Worm (Caenorhabditis elegans) whole organism, L4/young adult: ENCODE data around the gene tbc-20.
A peak's percentile ranks its signal among the peaks of the same experiment; 100 is the strongest.

Source experiments
- W03F9.2 ChIP-seq: fragments of 150-350 bp; optimal IDR thresholded peaks from 2 replicates; lab custom pipeline; 2014; ENCODE audit warnings: missing biosample characterization, missing genetic modification characterization
- dao-5 ChIP-seq: sonication (generic microtip); optimal IDR thresholded peaks from 2 replicates; lab custom pipeline; 2016; ENCODE audit warnings: missing genotype, missing genetic modification characterization, moderate library complexity, missing compliant biosample characterization
- him-1 ChIP-seq: sonication (generic microtip); optimal IDR thresholded peaks from 2 replicates; lab custom pipeline; 2016; ENCODE audit warnings: missing genotype, missing genetic modification reagents, missing genetic modification characterization, missing compliant biosample characterization

tbc-20 gene

DNA sequence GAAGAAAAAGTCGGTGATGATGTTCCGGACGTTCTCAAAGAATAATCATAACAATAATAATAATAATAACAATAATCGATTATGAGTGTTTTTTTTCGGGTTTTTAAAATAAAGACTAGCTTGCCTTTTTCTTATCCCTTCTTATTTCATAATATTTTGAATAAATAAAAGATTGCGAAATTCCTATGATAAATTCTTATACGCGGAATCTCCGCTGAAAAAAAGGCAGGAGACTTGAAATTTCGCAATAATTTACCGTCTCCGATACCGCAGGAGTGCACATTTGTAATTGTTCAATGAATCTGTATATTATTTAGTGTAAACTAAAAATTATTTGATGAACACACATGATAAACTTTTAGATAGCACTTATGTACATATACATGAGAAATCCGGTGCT lies 5.8 kb upstream of the tbc-20 start:
- TF ChIP-seq dao-5 (tag; lab: Kevin White, UChicago): no peak

DNA sequence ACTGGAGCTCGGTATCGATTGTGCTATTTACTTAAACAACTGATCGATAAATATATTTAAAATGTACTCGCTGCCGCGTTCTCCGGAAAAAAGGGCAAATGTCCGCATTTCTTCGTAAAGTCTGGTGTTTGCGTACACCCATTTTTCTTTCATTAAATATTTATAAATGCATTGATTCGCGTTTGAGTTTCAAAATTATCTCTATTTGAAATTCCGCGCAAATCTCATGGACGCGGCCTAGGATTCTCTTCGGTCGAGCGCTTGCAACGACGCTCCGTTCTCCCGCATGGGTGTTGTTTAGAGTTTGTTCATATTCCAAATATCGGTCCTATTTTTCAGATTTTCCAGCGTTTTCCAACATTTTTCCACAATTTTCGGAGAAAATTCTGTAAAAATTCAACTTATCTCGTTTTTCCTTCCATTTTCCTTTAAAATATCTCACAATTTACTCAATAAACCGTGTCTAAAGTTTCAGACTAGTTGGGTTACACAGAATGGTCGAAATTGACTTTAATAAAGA lies 3.3 kb upstream of the tbc-20 start, which contains the start of gene eif-3.B:
eif-3.B (plus strand) TSS at position 470 of the 520 bp plus-strand sequence.
- TF ChIP-seq dao-5 (tag; lab: Kevin White, UChicago): no peak
- TF ChIP-seq W03F9.2 (tag; lab: Kevin White, UChicago): peak; percentile 83
- TF ChIP-seq him-1 (tag; lab: Kevin White, UChicago): peak; percentile 42

DNA sequence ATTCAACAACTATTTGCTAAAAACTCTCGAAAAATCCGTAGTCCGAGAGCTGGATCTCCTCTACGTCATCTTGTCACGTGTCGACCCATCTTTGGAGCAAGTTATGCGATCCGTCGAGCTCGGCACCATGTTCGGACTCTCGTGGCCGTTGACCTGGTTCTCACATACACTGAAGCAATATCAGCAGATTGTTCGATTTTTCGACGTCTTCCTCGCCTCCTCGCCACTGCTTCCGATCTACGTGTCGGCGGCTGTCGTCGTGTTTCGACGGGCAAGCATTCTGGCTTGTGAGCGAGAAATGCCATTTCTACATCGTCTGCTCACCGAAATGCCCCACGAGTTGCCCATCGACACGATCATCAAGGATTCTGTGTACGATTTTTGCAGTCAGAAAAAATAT lies 1.1 kb downstream of the tbc-20 start:
- no peak for TF ChIP-seq him-1 (tag; lab: Kevin White, UChicago)
- TF ChIP-seq W03F9.2 (tag; lab: Kevin White, UChicago): no peak

DNA sequence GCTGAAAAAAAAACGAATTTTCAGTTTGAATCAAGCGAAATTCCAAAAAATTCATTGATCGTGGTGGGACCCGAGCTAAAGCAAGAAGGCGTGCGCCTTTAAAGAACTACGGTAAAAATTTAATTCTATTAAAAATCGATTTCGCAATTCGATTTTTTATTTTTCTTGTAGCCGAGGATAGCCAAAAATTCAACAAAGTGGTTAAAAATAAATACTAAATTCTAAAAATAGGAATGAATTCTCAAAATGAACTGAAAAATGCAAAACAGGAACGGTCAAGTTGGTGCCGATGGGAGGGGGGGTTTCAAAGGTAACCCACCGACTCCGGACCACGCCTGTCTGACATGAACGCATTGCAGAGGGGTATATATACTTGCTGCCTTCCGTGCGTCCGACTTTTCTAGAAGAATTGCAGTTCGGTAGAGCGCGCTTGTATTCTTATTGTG lies 2.8 kb downstream of the tbc-20 start:
- TF ChIP-seq W03F9.2 (tag; lab: Kevin White, UChicago) (no peak), him-1 (tag; lab: Kevin White, UChicago) (peak; percentile 5)

DNA sequence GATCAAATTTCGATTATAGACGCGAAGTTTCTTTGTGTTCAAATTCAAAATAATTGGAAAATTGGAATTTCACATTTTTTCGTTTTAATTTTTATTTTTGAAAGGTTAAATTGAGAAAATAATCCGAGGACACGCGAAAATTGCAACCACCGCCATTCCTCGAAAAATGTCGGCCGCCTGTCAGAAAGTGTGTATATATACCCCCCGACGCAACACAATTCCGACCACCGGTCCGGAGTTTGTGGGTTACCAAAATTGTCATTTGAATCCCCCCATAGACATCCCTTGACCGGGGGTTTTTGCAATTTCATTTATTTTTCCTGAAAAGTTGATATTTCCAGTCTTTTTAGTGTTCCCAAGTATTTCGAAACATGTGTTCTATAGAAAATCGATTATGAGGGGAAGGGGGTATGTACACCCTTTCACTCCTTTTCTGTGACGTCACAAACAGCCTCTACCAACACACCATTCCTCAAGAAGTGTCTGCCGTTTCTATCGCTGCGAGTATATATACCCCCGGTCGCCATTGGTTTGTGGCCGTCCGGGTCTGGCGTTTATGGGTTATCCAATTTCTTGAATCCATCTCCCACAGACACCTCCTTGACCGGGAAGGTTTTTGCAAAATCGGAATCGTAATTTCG lies 6.1 kb downstream of the tbc-20 start, which contains the start of gene W01D2.3:
W01D2.3 (minus strand) TSS at position 51 of the 641 bp plus-strand sequence.
- TF ChIP-seq him-1 (tag; lab: Kevin White, UChicago): peak; percentile 32
- peak; percentile 33 for TF ChIP-seq W03F9.2 (tag; lab: Kevin White, UChicago)
- TF ChIP-seq dao-5 (tag; lab: Kevin White, UChicago): peak; percentile 71

DNA sequence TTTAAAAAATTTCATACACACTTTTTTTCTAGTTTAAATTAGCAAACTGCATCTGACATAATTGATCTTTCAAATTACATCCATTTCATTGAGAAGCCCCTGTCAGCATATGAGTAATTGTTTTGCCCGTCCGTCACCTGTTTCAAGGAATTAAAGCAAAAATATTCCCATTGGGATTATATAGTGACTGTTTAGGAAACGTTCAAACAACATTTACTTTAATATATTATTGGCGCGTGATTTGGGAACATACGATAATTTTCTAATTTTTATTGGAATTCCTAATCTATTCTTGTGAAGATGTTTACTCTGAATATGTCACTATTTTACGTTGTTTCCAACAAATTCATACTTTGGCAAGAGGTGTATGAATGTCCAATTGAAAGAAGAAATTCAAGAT lies 7.4 kb downstream of the tbc-20 start, which contains the start of gene srt-11:
srt-11 (plus strand) TSS at position 301 of the 400 bp plus-strand sequence.
- no peak for TF ChIP-seq dao-5 (tag; lab: Kevin White, UChicago)
- no peak for TF ChIP-seq W03F9.2 (tag; lab: Kevin White, UChicago)
- no peak for TF ChIP-seq him-1 (tag; lab: Kevin White, UChicago)

DNA sequence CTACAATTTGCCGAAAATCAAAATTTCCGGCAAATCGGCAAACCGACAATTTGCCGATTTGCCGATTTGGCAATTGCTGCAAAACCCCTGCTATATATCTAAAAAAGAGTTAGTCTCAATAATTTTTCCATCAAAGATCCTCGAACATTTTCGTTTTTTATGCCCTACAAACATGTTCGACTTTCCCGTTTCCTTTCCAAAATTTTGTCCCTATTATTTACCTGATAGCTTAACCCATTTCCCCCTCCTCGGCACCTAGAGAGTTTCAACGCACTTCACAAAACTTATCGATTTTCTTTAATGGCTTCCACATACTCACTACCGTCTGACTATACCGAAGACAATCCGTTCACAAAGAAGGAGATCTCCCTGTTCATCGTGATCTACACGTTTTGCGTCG lies 10.4 kb downstream of the tbc-20 start, which contains the start of gene W01D2.6:
W01D2.6 (plus strand) TSS at position 301 of the 400 bp plus-strand sequence.
- TF ChIP-seq dao-5 (tag; lab: Kevin White, UChicago) (no peak), him-1 (tag; lab: Kevin White, UChicago) (no peak), W03F9.2 (tag; lab: Kevin White, UChicago) (no peak)

DNA sequence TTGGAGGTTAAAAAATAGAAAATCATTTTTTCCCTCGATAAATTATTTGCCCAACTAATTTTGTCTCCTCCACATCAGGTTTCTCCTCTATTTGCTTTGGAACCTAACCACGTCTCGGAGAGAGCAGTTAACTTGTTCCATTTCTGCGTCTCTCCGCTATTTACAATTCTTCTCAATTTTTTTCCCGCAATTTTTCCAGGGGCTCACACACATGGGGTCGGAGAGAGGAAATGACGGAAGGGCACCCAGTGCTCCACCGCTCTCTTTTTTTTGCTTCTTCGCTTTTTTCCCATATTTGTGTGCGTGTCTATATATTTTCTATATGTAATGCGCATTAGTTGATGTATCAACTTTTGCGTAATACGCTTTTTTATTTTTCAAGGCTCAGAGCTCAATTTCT lies 12.3 kb downstream of the tbc-20 start:
- TF ChIP-seq dao-5 (tag; lab: Kevin White, UChicago) (no peak), W03F9.2 (tag; lab: Kevin White, UChicago) (no peak), him-1 (tag; lab: Kevin White, UChicago) (no peak)

DNA sequence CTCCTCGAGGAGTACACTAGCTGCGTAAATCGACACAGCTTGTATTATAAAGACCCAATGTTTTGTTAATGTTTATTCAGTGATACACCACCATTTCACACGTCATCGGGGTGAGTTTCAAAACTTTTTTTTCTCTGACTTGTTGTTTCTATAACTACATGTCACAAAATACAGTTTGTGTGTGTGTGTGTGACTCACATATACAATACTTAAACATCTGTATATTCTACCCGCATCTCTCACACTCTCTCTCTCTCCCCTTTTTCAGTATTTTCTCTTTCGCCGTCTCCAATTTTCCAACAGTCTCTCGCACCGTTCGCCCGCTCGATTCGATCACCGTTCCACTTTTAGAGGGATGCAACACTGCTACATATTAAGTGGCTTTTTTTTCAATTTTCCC lies 13.2 kb downstream of the tbc-20 start:
- TF ChIP-seq dao-5 (tag; lab: Kevin White, UChicago): no peak
- no peak for TF ChIP-seq W03F9.2 (tag; lab: Kevin White, UChicago)
- TF ChIP-seq him-1 (tag; lab: Kevin White, UChicago): no peak

DNA sequence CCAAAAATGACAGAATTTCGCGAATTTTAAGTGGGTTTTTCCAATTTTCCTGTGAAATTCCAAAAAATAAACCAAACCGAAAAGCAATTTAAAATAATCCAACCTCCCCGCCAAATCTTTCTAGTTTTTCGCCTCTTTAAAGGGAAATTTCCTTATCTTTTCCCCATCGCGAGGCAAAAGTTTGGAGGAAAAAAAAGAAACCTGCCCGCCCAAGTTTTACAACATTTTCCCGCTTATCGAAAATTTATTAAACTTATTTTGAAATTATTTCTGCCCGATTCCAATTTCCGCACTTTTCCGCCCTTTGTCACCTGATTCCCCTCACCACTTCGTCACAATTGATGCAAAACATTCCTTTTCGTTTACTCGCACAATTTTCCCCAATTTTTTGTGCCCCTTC lies 14.0 kb downstream of the tbc-20 start, which contains the start of gene osta-3:
osta-3 (plus strand) TSS at position 301 of the 400 bp plus-strand sequence.
- no peak for TF ChIP-seq dao-5 (tag; lab: Kevin White, UChicago)
- TF ChIP-seq W03F9.2 (tag; lab: Kevin White, UChicago): no peak
- no peak for TF ChIP-seq him-1 (tag; lab: Kevin White, UChicago)

DNA sequence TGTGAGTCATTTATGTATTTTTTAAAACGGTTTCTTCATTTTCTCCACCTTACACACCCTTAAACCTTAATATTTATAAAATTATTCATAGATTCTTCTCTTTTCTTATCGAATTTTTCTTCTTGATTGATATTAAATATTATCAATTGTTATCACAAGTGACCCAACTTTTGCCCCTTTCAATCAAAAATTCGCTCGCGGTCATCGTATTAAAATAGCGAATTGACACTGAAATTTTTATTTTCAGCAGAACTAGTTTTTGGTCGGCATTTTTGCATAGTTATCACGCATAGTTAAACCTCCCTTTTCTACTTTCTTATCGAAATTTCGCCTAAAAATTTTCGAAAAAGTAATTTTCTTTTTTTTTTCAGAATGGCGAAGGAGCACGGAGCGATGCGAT lies 14.4 kb downstream of the tbc-20 start:
- no peak for TF ChIP-seq him-1 (tag; lab: Kevin White, UChicago)
- no peak for TF ChIP-seq W03F9.2 (tag; lab: Kevin White, UChicago)
- TF ChIP-seq dao-5 (tag; lab: Kevin White, UChicago): no peak

DNA sequence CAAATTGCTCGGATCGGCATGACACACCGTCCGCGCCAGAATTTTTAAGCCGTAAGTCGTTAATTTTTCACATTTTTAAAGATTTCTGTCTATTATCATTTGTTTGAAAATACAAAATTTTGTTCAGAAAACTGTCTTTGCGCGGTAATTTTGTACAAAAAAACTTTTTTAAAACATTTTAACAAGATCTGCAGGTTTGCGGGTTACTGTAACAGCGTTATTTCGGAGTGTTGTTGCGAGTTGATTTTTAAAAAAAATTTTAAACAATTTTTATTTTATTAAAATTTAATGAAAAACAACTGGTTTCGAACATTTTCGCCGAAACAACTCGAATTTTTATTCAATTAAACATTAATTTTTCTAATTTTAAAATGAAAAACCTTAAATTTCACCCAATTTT lies 14.8 kb downstream of the tbc-20 start:
- TF ChIP-seq dao-5 (tag; lab: Kevin White, UChicago) (no peak), W03F9.2 (tag; lab: Kevin White, UChicago) (no peak), him-1 (tag; lab: Kevin White, UChicago) (no peak)

DNA sequence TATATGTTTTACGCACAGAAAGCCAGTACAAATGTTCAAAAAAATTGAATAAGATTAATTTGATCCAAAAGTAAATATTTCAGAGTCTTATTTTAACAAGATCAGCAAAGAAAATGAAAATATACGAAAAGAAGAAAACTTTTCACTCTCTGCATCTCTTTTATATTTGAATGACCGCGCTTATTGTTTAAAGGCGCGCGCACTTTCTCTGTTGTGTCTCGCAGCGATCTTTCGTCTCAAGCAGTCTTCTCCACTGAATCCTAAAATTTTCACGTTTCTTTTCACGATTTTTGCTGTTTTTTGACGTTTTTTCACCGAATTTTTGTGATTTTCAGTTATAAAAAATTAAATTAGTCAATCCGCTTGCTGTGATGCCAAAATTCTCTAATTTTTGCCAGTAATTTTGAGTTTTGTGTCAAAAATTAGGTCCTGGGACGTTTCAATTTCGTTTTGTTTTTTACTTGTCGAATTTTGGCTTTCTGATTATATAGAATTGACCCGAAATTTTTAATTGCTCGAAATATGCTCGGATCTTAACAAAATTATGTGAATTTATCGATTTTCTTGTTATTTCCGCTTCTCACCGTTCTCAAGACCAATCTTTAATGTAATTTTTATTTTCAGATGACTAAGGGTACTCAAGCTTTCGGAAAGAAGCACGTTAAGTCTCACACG lies 16.8 kb downstream of the tbc-20 start, which contains the start of gene W01D2.1:
W01D2.1 (plus strand) TSS at position 625 of the 675 bp plus-strand sequence.
- no peak for TF ChIP-seq him-1 (tag; lab: Kevin White, UChicago)
- peak; percentile 24 for TF ChIP-seq W03F9.2 (tag; lab: Kevin White, UChicago)
- TF ChIP-seq dao-5 (tag; lab: Kevin White, UChicago): no peak
